Fruit fly (Drosophila melanogaster) whole organism, wandering third instar larva: ENCODE results near the gene GATAd.

Experiments used
- Abd-B ChIP-seq: fragments of >200 bp; optimal IDR thresholded peaks from 2 replicates; lab custom pipeline; 2017; ENCODE audit warnings: missing biosample characterization, missing genetic modification characterization
- CG32264 ChIP-seq: fragments of 200-800 bp; sonication (Bioruptor generic); optimal IDR thresholded peaks from 2 replicates; lab custom pipeline; 2016; ENCODE audit warnings: missing biosample characterization, missing genetic modification characterization
- CG9705 ChIP-seq: fragments of 200-800 bp; sonication (Bioruptor generic); optimal IDR thresholded peaks from 2 replicates; lab custom pipeline; 2018; ENCODE audit warnings: missing biosample characterization, mild to moderate bottlenecking, missing genetic modification characterization
- CrebA ChIP-seq: fragments of 200-800 bp; sonication (Bioruptor generic); optimal IDR thresholded peaks from 2 replicates; lab custom pipeline; 2016; ENCODE audit warnings: missing biosample characterization, mild to moderate bottlenecking, missing genetic modification characterization, borderline replicate concordance
- Dfd ChIP-seq: fragments of >200 bp; optimal IDR thresholded peaks from 2 replicates; lab custom pipeline; 2017; ENCODE audit warnings: missing biosample characterization, missing genetic modification characterization
- Dif ChIP-seq: fragments of 200-275, 200-300 bp; sonication (Bioruptor generic); optimal IDR thresholded peaks from 2 replicates; lab custom pipeline; 2018; ENCODE audit warnings: missing biosample characterization, missing genetic modification characterization; ENCODE audit not compliant: partially characterized antibody
- GATAd ChIP-seq: sonication (Bioruptor generic); optimal IDR thresholded peaks from 2 replicates; lab custom pipeline; 2016; ENCODE audit warnings: missing biosample characterization, missing genetic modification characterization
- HLH106 ChIP-seq: fragments of 200-800 bp; optimal IDR thresholded peaks from 3 replicates; lab custom pipeline; 2019; ENCODE audit warnings: missing biosample characterization, mild to moderate bottlenecking, missing genetic modification characterization, moderate library complexity
- Hnf4 ChIP-seq: fragments of 200-800 bp; sonication (Bioruptor generic); optimal IDR thresholded peaks from 2 replicates; lab custom pipeline; 2016; ENCODE audit warnings: missing biosample characterization, mild to moderate bottlenecking, missing genetic modification characterization
- Hr78 ChIP-seq: fragments of >200 bp; optimal IDR thresholded peaks from 2 replicates; lab custom pipeline; 2017; ENCODE audit warnings: missing biosample characterization, missing genetic modification characterization
- Hr83 ChIP-seq: fragments of 200-300 bp; sonication (Bioruptor generic); optimal IDR thresholded peaks from 2 replicates; lab custom pipeline; 2016; ENCODE audit warnings: missing biosample characterization, mild to moderate bottlenecking, missing genetic modification characterization, moderate library complexity; ENCODE audit not compliant: poor library complexity, severe bottlenecking
- Jra ChIP-seq: sonication (Bioruptor generic); optimal IDR thresholded peaks from 2 replicates; lab custom pipeline; 2016; ENCODE audit warnings: missing biosample characterization, missing genetic modification characterization
- Mio ChIP-seq: sonication (Bioruptor generic); optimal IDR thresholded peaks from 2 replicates; lab custom pipeline; 2016; ENCODE audit warnings: missing biosample characterization, missing genetic modification characterization
- Myc ChIP-seq: fragments of >200 bp; optimal IDR thresholded peaks from 2 replicates; lab custom pipeline; 2017
- N ChIP-seq: fragments of >200 bp; optimal IDR thresholded peaks from 2 replicates; lab custom pipeline; 2018; ENCODE audit warnings: missing biosample characterization, missing external identifiers, missing genetic modification characterization
- OdsH ChIP-seq: fragments of 200-800 bp; sonication (Bioruptor generic); optimal IDR thresholded peaks from 2 replicates; lab custom pipeline; 2016; ENCODE audit warnings: missing biosample characterization, mild to moderate bottlenecking, missing genetic modification characterization
- Rel ChIP-seq, 2 experiments: fragments of 200-800 bp; sonication (Bioruptor generic) in 1 of 2; optimal IDR thresholded peaks; 2 replicates in 1 of 2; 3 replicates in 1 of 2; lab custom pipeline; 2016 to 2019; ENCODE audit warnings: mild to moderate bottlenecking in 2 of 2, missing biosample characterization in 2 of 2, missing genetic modification characterization in 2 of 2, moderate library complexity in 1 of 2
- Sp1 ChIP-seq: fragments of 200-800 bp; sonication (Bioruptor generic); optimal IDR thresholded peaks from 3 replicates; lab custom pipeline; 2019; ENCODE audit warnings: missing biosample characterization, mild to moderate bottlenecking, missing genetic modification characterization, moderate library complexity
- Vsx2 ChIP-seq: fragments of 200-300, 225-300 bp; sonication (Bioruptor generic); optimal IDR thresholded peaks from 2 replicates; lab custom pipeline; 2018; ENCODE audit warnings: missing biosample characterization, missing genetic modification characterization; ENCODE audit not compliant: partially characterized antibody
- br ChIP-seq: fragments of 200-800 bp; sonication (Bioruptor generic); optimal IDR thresholded peaks from 2 replicates; lab custom pipeline; 2016; ENCODE audit warnings: missing biosample characterization, missing genetic modification characterization
- brk ChIP-seq: fragments of 200-800 bp; sonication (Bioruptor generic); optimal IDR thresholded peaks from 2 replicates; lab custom pipeline; 2016; ENCODE audit warnings: missing biosample characterization, mild to moderate bottlenecking, missing genetic modification characterization
- dl ChIP-seq, 2 experiments: fragments of 175-275, 200-275 bp in 1 of 2; fragments of 200-275 bp in 1 of 2; sonication (Bioruptor generic); optimal IDR thresholded peaks; lab custom pipeline; 2018; ENCODE audit warnings: mild to moderate bottlenecking in 2 of 2, missing biosample characterization in 2 of 2, missing genetic modification characterization in 2 of 2, moderate library complexity in 2 of 2; ENCODE audit not compliant: partially characterized antibody in 2 of 2, insufficient read depth in 1 of 2
- dsf ChIP-seq: sonication (Bioruptor generic); optimal IDR thresholded peaks from 2 replicates; lab custom pipeline; 2016; ENCODE audit warnings: missing biosample characterization, missing genetic modification characterization, borderline replicate concordance
- ey ChIP-seq: fragments of 200-800 bp; sonication (Bioruptor generic); optimal IDR thresholded peaks from 2 replicates; lab custom pipeline; 2016; ENCODE audit warnings: missing biosample characterization, missing genetic modification characterization
- foxo ChIP-seq, 2 experiments: fragments of 200-800 bp; sonication (Bioruptor generic); optimal IDR thresholded peaks; 2 replicates in 1 of 2; 3 replicates in 1 of 2; lab custom pipeline; 2016 to 2017; ENCODE audit warnings: missing biosample characterization in 2 of 2, missing genetic modification characterization in 2 of 2
- fru ChIP-seq: fragments of 200-800 bp; sonication (Bioruptor generic); optimal IDR thresholded peaks from 3 replicates; lab custom pipeline; 2016; ENCODE audit warnings: missing biosample characterization, mild to moderate bottlenecking, missing genetic modification characterization
- h ChIP-seq: fragments of 200-800 bp; sonication (Bioruptor generic); optimal IDR thresholded peaks from 3 replicates; lab custom pipeline; 2016; ENCODE audit warnings: missing biosample characterization, mild to moderate bottlenecking, missing genetic modification characterization
- jim ChIP-seq: fragments of 175-275, 200-325 bp; sonication (Bioruptor generic); optimal IDR thresholded peaks from 2 replicates; lab custom pipeline; 2016; ENCODE audit warnings: missing biosample characterization, mild to moderate bottlenecking, missing genetic modification characterization
- lola ChIP-seq: fragments of >200 bp; optimal IDR thresholded peaks from 2 replicates; lab custom pipeline; 2017; ENCODE audit warnings: missing biosample characterization, missing genetic modification characterization
- pan ChIP-seq: fragments of >200 bp; optimal IDR thresholded peaks from 2 replicates; lab custom pipeline; 2017
- psq ChIP-seq: fragments of 200-800 bp; sonication (Bioruptor generic); optimal IDR thresholded peaks from 3 replicates; lab custom pipeline; 2017; ENCODE audit warnings: missing biosample characterization, mild to moderate bottlenecking, missing genetic modification characterization, moderate library complexity
- rgr ChIP-seq: fragments of 200-800 bp; sonication (Bioruptor generic); optimal IDR thresholded peaks from 3 replicates; lab custom pipeline; 2016; ENCODE audit warnings: missing biosample characterization, mild to moderate bottlenecking, missing genetic modification characterization
- sage ChIP-seq: fragments of 200-800 bp; sonication (Bioruptor generic); optimal IDR thresholded peaks from 2 replicates; lab custom pipeline; 2016; ENCODE audit warnings: missing biosample characterization, mild to moderate bottlenecking, missing genetic modification characterization
- sv ChIP-seq: fragments of 200-800 bp; sonication (Bioruptor generic); optimal IDR thresholded peaks from 3 replicates; lab custom pipeline; 2016; ENCODE audit warnings: missing biosample characterization, missing genetic modification characterization
- tai ChIP-seq: sonication (Bioruptor generic); optimal IDR thresholded peaks from 2 replicates; lab custom pipeline; 2016; ENCODE audit warnings: missing biosample characterization, missing genetic modification characterization
- usp ChIP-seq: fragments of >200 bp; optimal IDR thresholded peaks from 2 replicates; lab custom pipeline; 2017; ENCODE audit warnings: missing biosample characterization, missing genetic modification characterization
- woc ChIP-seq: sonication (Bioruptor generic); optimal IDR thresholded peaks from 2 replicates; lab custom pipeline; 2016; ENCODE audit warnings: missing biosample characterization, mild to moderate bottlenecking, missing genetic modification characterization

The GATAd gene

DNA sequence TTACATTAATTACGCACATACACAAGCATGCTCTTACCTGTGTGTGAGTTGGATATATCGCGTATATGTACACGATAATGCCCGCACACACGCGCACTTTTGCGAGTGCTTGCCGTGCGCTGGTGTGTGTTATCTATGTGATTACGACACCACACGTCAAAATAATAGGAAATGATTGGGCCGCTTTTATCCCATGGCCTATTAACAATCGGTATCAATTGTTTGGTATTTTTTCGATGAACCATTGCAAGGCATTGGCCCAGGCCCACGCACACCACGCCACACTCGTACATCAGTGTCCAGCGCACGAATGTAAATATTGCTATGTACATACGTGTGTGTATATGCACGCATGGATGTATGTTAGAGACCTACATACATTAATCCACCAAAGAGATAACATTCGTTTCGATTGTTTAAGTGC, 1.3 kb downstream of the GATAd start (continued):
- TF ChIP-seq OdsH (GFP tag; lab: Kevin White, UChicago) (peak; percentile 56), Myc (no peak), fru (GFP tag; lab: Kevin White, UChicago) (peak; percentile 57)

DNA sequence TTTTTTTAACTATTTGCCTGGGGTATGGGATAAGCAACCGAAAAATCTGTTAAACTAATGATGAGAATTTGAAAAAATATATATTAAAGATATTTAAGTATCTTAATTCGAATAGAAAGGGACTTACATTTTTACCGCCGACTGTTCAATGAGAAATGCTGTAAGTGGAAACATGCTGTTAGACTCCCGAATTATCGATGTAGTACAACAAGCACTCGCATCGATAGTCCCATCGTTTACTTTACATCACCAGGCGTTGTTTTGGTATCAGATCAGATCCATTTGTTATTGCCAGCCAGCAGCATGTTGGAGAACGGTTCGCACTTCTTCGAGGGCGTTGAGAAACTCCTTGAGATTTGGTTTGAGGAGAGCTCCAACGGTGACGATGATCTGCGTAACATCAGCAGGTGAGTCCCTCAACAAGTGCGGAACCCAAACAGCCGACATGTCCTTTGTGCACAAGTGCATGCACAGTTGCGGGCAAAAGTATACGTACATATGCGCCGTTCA, 5.7 kb downstream of the GATAd start, which contains the start of gene SamDC:
Gene SamDC, plus strand, starts transcription at position 246 of the 510 bp plus-strand sequence.
- TF ChIP-seq sv (GFP tag; lab: Kevin White, UChicago) (peak; percentile 4), fru (GFP tag; lab: Kevin White, UChicago) (no peak), Dif (GFP tag; lab: Kevin White, UChicago) (no peak), Vsx2 (GFP tag; lab: Kevin White, UChicago) (no peak), Mio (GFP tag; lab: Kevin White, UChicago) (no peak), Hr78 (GFP tag; lab: Kevin White, UChicago) (peak; percentile 78), Hnf4 (peak; percentile 28), OdsH (GFP tag; lab: Kevin White, UChicago) (peak; percentile 24), tai (GFP tag; lab: Kevin White, UChicago) (no peak), Myc (no peak), woc (GFP tag; lab: Kevin White, UChicago) (peak; percentile 76), Rel (GFP tag; optimal IDR thresholded peaks at IDR 0.05; lab: Kevin White, UChicago) (no peak), Rel (tag; optimal IDR thresholded peaks at IDR 0.05; lab: Kevin White, UChicago) (peak; percentile 19), CrebA (GFP tag; lab: Kevin White, UChicago) (no peak), psq (no peak), Sp1 (GFP tag; lab: Kevin White, UChicago) (peak; percentile 19), HLH106 (tag; lab: Kevin White, UChicago) (peak; percentile 20), sage (GFP tag; lab: Kevin White, UChicago) (peak; percentile 30), N (peak; percentile 97), dsf (GFP tag; lab: Kevin White, UChicago) (no peak), usp (no peak), Hr83 (GFP tag; lab: Kevin White, UChicago) (peak; percentile 71), pan (lab: Kevin White, UChicago) (no peak), Jra (GFP tag; lab: Kevin White, UChicago) (no peak), dl (GFP tag; optimal IDR thresholded peaks at IDR 0.05; lab: Kevin White, UChicago; ENCODE audit: insufficient read depth in 1 of 2, partially characterized antibody in 2 of 2) (no peak), CG9705 (no peak), h (GFP tag; lab: Kevin White, UChicago) (peak; percentile 46), foxo (GFP tag; optimal IDR thresholded peaks at IDR 0.05; lab: Kevin White, UChicago) (peak in 1 of 2 experiments; percentile 57), rgr (GFP tag; lab: Kevin White, UChicago) (peak; percentile 48)

DNA sequence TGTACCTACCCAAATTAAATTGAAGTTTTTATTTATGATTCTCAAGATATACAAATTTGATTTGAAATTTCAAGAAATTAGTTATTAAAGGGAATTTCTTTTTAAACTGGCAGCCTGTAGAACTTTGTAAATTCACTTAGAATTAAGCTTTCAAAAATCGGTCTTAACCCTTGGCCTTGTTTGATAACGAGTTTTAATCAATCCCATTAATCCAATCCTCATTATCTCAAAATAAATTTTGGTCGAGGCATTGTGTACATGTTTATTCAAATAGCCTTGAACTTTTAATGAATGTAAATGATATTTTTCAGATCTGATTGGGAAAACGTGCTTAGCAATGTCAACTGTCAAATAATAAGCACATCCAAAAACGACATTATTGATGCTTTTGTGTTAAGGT, 6.3 kb downstream of the GATAd start:
- no peak for TF ChIP-seq lola
- TF ChIP-seq Jra (GFP tag; lab: Kevin White, UChicago) = no peak
- TF ChIP-seq Dfd (GFP tag; lab: Kevin White, UChicago) = no peak
- TF ChIP-seq pan (lab: Kevin White, UChicago) = no peak
- no peak for TF ChIP-seq ey (GFP tag; lab: Kevin White, UChicago)
- TF ChIP-seq usp = no peak
- no peak for TF ChIP-seq tai (GFP tag; lab: Kevin White, UChicago)

DNA sequence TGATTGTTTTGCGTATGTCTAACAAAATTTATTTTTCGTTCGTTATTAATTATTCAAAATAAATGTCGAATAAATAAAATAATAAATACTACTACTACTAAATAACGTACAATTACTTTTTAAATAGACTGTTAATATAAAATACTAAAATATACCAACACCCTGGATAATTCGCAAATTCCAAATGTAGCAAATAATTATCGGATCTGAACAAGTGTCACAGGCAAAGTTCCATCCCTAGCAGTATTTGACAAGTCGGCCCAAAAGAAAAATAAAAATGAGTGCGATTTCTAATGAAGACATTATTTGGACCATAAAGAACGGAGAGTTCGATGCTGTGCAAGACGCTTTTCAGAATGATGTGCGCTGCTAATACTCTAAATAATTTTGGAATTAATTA, 7.9 kb downstream of the GATAd start, which contains the start of gene CG31715:
Gene CG31715, plus strand, starts transcription at position 212 of the 400 bp plus-strand sequence.
- TF ChIP-seq woc (GFP tag; lab: Kevin White, UChicago) (peak; percentile 35), usp (no peak), foxo (GFP tag; optimal IDR thresholded peaks at IDR 0.05; lab: Kevin White, UChicago) (peak in 1 of 2 experiments; percentile 48), brk (GFP tag; lab: Kevin White, UChicago) (peak; percentile 60), dl (GFP tag; optimal IDR thresholded peaks at IDR 0.05; lab: Kevin White, UChicago; ENCODE audit: insufficient read depth in 1 of 2, partially characterized antibody in 2 of 2) (no peak), OdsH (GFP tag; lab: Kevin White, UChicago) (no peak), sv (GFP tag; lab: Kevin White, UChicago) (no peak), Sp1 (GFP tag; lab: Kevin White, UChicago) (no peak), Mio (GFP tag; lab: Kevin White, UChicago) (no peak), jim (no peak), Abd-B (GFP tag; lab: Kevin White, UChicago) (no peak), N (no peak), CG9705 (no peak), HLH106 (tag; lab: Kevin White, UChicago) (peak; percentile 6), Dfd (GFP tag; lab: Kevin White, UChicago) (no peak), Hnf4 (peak; percentile 21), h (GFP tag; lab: Kevin White, UChicago) (peak; percentile 20), dsf (GFP tag; lab: Kevin White, UChicago) (peak; percentile 9), rgr (GFP tag; lab: Kevin White, UChicago) (peak; percentile 64), Rel (GFP tag; optimal IDR thresholded peaks at IDR 0.05; lab: Kevin White, UChicago) (no peak), Rel (tag; optimal IDR thresholded peaks at IDR 0.05; lab: Kevin White, UChicago) (no peak), psq (peak; percentile 13), ey (GFP tag; lab: Kevin White, UChicago) (peak; percentile 9), Hr83 (GFP tag; lab: Kevin White, UChicago) (peak; percentile 32), sage (GFP tag; lab: Kevin White, UChicago) (no peak), tai (GFP tag; lab: Kevin White, UChicago) (no peak), pan (lab: Kevin White, UChicago) (no peak), br (GFP tag; lab: Kevin White, UChicago) (no peak), GATAd (GFP tag; lab: Kevin White, UChicago) (no peak), CrebA (GFP tag; lab: Kevin White, UChicago) (no peak), lola (no peak), Dif (GFP tag; lab: Kevin White, UChicago) (no peak), CG32264 (GFP tag; lab: Kevin White, UChicago) (no peak), Myc (no peak)
